Fruit fly (Drosophila melanogaster): Measurements from ENCODE around the gene Herp.

Herp gene

DNA sequence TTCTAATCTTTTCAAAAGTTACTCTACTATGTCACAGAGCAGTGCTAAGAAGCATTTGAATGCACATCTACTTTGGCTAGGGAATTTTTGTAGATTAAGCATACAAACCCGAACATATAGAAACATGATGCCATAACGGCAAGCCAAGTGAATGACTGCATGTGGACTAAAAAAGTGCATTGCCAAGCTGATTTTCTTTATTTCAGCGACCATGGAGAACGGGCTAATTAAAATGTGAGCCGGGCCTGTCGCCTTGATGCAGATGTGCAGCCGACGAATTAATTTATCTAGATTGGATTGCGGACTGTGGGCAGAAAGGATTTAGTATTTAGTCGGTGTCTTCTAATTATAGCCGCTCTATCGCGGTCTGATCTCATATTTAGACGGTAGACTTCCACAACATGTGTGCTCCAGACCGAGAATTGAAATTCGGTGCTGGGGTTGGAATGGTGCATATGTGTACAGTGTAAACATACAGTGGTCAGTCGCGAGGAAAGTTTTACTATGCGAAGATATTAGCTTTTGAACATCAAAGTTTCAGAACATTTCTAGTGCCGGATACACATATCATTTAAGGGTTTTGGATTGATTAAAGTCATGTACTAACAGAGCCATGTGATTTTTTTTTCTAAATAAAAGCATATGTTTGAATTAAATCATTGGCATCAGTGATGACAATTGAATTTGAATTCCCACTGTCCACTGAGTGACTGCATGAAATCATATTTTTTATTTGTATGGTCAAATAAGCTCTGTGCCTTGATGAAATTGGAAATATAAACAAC lies 12.9 kb upstream of the Herp start (continued):
- TF ChIP-seq ems (GFP tag; optimal IDR thresholded peaks at IDR 0.05) (no peak), E2f1 (GFP tag; IDR thresholded peaks at IDR 0.05) (no peak), sr (GFP tag; IDR thresholded peaks at IDR 0.05) (no peak), CG31441 (GFP tag; IDR thresholded peaks at IDR 0.05) (0 out of 2 replicates have a peak, but pooled peaks have one; percentile 10), zf30C (GFP tag; optimal IDR thresholded peaks at IDR 0.05) (no peak), dmrt11E (tag; optimal IDR thresholded peaks at IDR 0.05) (no peak), sug (tag; optimal IDR thresholded peaks at IDR 0.05) (no peak), esg (GFP tag; conservative IDR thresholded peaks at IDR 0.05) (no peak; the same call in 1 of the 2 replicates), CG12391 (tag; optimal IDR thresholded peaks at IDR 0.05) (peak; percentile 32), Ets65A (GFP tag) (peak; percentile 72), Hr51 (GFP tag; optimal IDR thresholded peaks at IDR 0.05) (peak in 1 of 2 experiments; percentile 34), z (GFP tag; IDR thresholded peaks at IDR 0.05) (no peak), CG8388 (GFP tag; optimal IDR thresholded peaks at IDR 0.05) (peak; percentile 33), tin (GFP tag; optimal IDR thresholded peaks at IDR 0.05) (peak; percentile 7), CG2678 (tag; optimal IDR thresholded peaks at IDR 0.05) (no peak), Nf-YB (GFP tag; optimal IDR thresholded peaks at IDR 0.05) (peak; percentile 5), Gug (GFP tag; IDR thresholded peaks at IDR 0.05) (no peak), CG32772 (GFP tag; IDR thresholded peaks at IDR 0.05) (no peak), trh (GFP tag; optimal IDR thresholded peaks at IDR 0.05) (no peak), hkb (optimal IDR thresholded peaks at IDR 0.05) (no peak), hkb (GFP tag; IDR thresholded peaks at IDR 0.05) (peak; percentile 28; the same call in 1 of the 2 replicates), tgo (GFP tag; IDR thresholded peaks at IDR 0.05) (0 out of 3 replicates have a peak, but pooled peaks have one; percentile 13), twi (tag; optimal IDR thresholded peaks at IDR 0.05) (peak; percentile 99), org-1 (GFP tag; optimal IDR thresholded peaks at IDR 0.05) (no peak), Hsf (GFP tag; optimal IDR thresholded peaks at IDR 0.05) (peak; percentile 6), Oli (tag; optimal IDR thresholded peaks at IDR 0.05) (peak; percentile 17), nmo (GFP tag; optimal IDR thresholded peaks at IDR 0.05) (peak; percentile 1), ind (GFP tag; optimal IDR thresholded peaks at IDR 0.05) (peak; percentile 8), zen2 (GFP tag; IDR thresholded peaks at IDR 0.05; ENCODE audit: partially characterized antibody) (no peak), trem (tag; optimal IDR thresholded peaks at IDR 0.05) (peak; percentile 0), CG16813 (GFP tag; IDR thresholded peaks at IDR 0.05; ENCODE audit: partially characterized antibody) (no peak), az2 (GFP tag; optimal IDR thresholded peaks at IDR 0.05) (peak; percentile 13), phol (tag; optimal IDR thresholded peaks at IDR 0.05) (peak; percentile 42), CG15269 (tag; optimal IDR thresholded peaks at IDR 0.05) (peak; percentile 36), Bgb (GFP tag; IDR thresholded peaks at IDR 0.05; ENCODE audit: partially characterized antibody) (no peak), p53 (GFP tag; optimal IDR thresholded peaks at IDR 0.05) (no peak), al (GFP tag; IDR thresholded peaks at IDR 0.05) (no peak), bcd (GFP tag; optimal IDR thresholded peaks at IDR 0.05) (no peak), ATbp (GFP tag; optimal IDR thresholded peaks at IDR 0.05) (peak; percentile 29), Sox102F (GFP tag; optimal IDR thresholded peaks at IDR 0.05) (peak; percentile 18), CG32532 (GFP tag; IDR thresholded peaks at IDR 0.05) (no peak), nau (GFP tag; optimal IDR thresholded peaks at IDR 0.05) (no peak), bsh (GFP tag; optimal IDR thresholded peaks at IDR 0.05) (peak in 1 of 2 experiments; percentile 36), CG10654 (GFP tag; optimal IDR thresholded peaks at IDR 0.05) (no peak), pzg (GFP tag; optimal IDR thresholded peaks at IDR 0.05) (no peak), unpg (GFP tag; optimal IDR thresholded peaks at IDR 0.05) (peak; percentile 1), CG13894 (tag; optimal IDR thresholded peaks at IDR 0.05) (no peak), Hey (tag; optimal IDR thresholded peaks at IDR 0.05) (no peak), lmd (GFP tag; IDR thresholded peaks at IDR 0.05) (no peak)
